Fruit fly (Drosophila melanogaster): ENCODE data around the gene Mkrn1.

Mkrn1 gene

DNA sequence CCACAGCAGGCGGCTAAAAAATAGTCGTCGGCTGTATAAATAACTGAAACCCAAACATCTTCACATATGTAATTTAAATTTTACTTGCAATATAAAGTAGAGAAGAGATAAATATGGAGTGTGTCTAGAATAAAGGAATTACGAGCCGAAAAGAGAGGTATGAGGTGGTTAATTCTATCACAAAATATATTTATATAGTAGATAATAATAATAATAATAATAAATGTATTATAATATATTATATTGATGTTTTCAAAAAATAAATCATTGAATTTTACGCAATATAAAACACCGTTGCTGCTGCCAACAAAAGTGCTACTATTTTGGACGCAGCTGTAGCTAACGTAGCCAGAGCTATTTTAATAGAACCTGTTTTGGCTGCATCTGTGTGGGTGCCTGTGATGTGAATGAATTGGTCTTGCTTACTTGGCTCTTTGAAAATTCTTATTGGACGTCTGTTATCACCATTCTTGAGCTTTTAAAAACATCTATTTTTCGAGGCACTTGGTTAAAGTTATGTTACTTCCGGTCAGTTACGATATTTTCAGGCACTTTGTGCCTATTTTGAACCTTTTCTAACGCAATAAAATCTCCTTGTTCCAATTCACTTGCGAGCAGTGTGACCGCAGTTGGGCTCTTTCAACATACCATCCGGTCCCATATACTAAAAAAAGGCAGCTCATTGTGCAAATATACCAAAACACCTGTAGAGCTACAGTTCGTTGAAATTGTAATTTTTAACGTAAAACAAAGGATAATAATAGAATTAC is 36.5 kb downstream of the Mkrn1 start, which contains the start of gene Hr78 (continued):
- TF ChIP-seq Hr51 (GFP tag; optimal IDR thresholded peaks at IDR 0.05) (peak in 1 of 2 experiments; percentile 92), bbx (GFP tag; IDR thresholded peaks at IDR 0.05; ENCODE audit: partially characterized antibody) (no peak), CG12769 (tag; optimal IDR thresholded peaks at IDR 0.05) (no peak), Ptx1 (GFP tag; IDR thresholded peaks at IDR 0.05) (peak; percentile 72), Lim3 (GFP tag; IDR thresholded peaks at IDR 0.05) (peak; percentile 28; the same call in 1 of the 2 replicates), CkIIα-i1 (GFP tag; IDR thresholded peaks at IDR 0.05) (no peak), bigmax (GFP tag; optimal IDR thresholded peaks at IDR 0.05) (no peak), chif (GFP tag; optimal IDR thresholded peaks at IDR 0.05) (no peak), Hmr (GFP tag; optimal IDR thresholded peaks at IDR 0.05) (peak; percentile 90), trh (GFP tag; optimal IDR thresholded peaks at IDR 0.05) (peak; percentile 16), sens (GFP tag) (peak; percentile 88), zfh1 (GFP tag; IDR thresholded peaks at IDR 0.05) (peak; percentile 71), stc (GFP tag; IDR thresholded peaks at IDR 0.05) (peak; percentile 62), Mes4 (GFP tag; optimal IDR thresholded peaks at IDR 0.05) (no peak), mam (GFP tag; optimal IDR thresholded peaks at IDR 0.05) (no peak), fd64A (GFP tag; optimal IDR thresholded peaks at IDR 0.05) (peak; percentile 14), dm (GFP tag; optimal IDR thresholded peaks at IDR 0.05) (no peak), CG18599 (GFP tag; optimal IDR thresholded peaks at IDR 0.05) (peak; percentile 89), chn (GFP tag; optimal IDR thresholded peaks at IDR 0.05) (no peak), tna (GFP tag; IDR thresholded peaks at IDR 0.05; ENCODE audit: partially characterized antibody) (no peak), CG43689 (GFP tag; IDR thresholded peaks at IDR 0.05) (no peak), inv (GFP tag; IDR thresholded peaks at IDR 0.05; ENCODE audit: partially characterized antibody) (no peak), gcm (GFP tag; optimal IDR thresholded peaks at IDR 0.05) (peak; percentile 88), CG12391 (tag; optimal IDR thresholded peaks at IDR 0.05) (peak; percentile 88), bsh (GFP tag; optimal IDR thresholded peaks at IDR 0.05) (peak; percentile 80 to 81), da (GFP tag; optimal IDR thresholded peaks at IDR 0.05) (no peak), CG2202 (tag; optimal IDR thresholded peaks at IDR 0.05) (peak; percentile 9), tll (GFP tag; optimal IDR thresholded peaks at IDR 0.05) (no peak), CG7271 (tag; optimal IDR thresholded peaks at IDR 0.05) (peak; percentile 71), CG10565 (GFP tag; optimal IDR thresholded peaks at IDR 0.05) (no peak), Awh (GFP tag; IDR thresholded peaks at IDR 0.05) (peak; percentile 56; the same call in 1 of the 2 replicates), dpn (GFP tag; optimal IDR thresholded peaks at IDR 0.05) (peak in 1 of 2 experiments; percentile 71), odd (GFP tag; optimal IDR thresholded peaks at IDR 0.05) (peak; percentile 87), amos (GFP tag; IDR thresholded peaks at IDR 0.05; ENCODE audit: partially characterized antibody) (peak; percentile 18; the same call in 1 of the 2 replicates), C15 (GFP tag; IDR thresholded peaks at IDR 0.05) (no peak), tin (GFP tag; optimal IDR thresholded peaks at IDR 0.05) (peak; percentile 51), lmd (GFP tag; IDR thresholded peaks at IDR 0.05) (peak; percentile 74), CG9797 (GFP tag; optimal IDR thresholded peaks at IDR 0.05) (peak; percentile 88), tio (GFP tag; optimal IDR thresholded peaks at IDR 0.05) (peak; percentile 71), stwl (tag; optimal IDR thresholded peaks at IDR 0.05) (peak; percentile 56), MTF-1 (GFP tag; optimal IDR thresholded peaks at IDR 0.05; ENCODE audit: borderline replicate concordance) (no peak), sug (tag; optimal IDR thresholded peaks at IDR 0.05) (peak; percentile 52), aop (GFP tag; IDR thresholded peaks at IDR 0.05) (no peak), CG5953 (GFP tag; IDR thresholded peaks at IDR 0.05) (no peak), CG10462 (GFP tag; optimal IDR thresholded peaks at IDR 0.05) (peak; percentile 30), lola (GFP tag; optimal IDR thresholded peaks at IDR 0.05) (peak in 1 of 3 experiments; percentile 76), CrebB (tag; optimal IDR thresholded peaks at IDR 0.05) (peak; percentile 17), H2.0 (GFP tag; IDR thresholded peaks at IDR 0.05) (peak; percentile 38; the same call in 1 of the 2 replicates)

Data from whole organism, embryonic.